Fruit fly (Drosophila melanogaster): ENCODE results near the gene CG32579.

The CG32579 gene

DNA sequence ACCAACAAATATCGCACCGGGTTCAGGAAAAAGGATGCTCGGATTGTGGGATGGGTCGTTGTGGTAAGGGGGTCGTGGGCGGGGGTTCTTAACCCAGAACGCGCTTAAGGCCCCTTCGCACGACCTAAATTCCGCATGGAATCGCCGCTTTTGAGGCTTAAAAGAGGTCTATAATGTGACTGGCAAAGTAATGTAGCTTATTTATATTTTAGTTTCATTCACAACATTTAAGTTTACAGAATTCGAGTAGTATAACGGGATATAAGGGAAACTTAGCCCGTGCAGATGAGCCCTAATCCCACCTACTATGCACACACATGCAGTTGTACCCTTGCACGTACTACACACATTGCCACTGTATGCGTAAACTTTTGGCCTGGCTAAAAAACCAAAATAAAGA lies 44.3 kb upstream of the CG32579 start (continued):
- TF ChIP-seq Abd-B (GFP tag; optimal IDR thresholded peaks at IDR 0.05) (peak; percentile 59), CG18764 (GFP tag; optimal IDR thresholded peaks at IDR 0.05) (peak; percentile 97), ap (GFP tag; IDR thresholded peaks at IDR 0.05) (peak; percentile 73; the same call in 1 of the 2 replicates), CG2116 (GFP tag; optimal IDR thresholded peaks at IDR 0.05) (peak; percentile 11), zfh2 (GFP tag; optimal IDR thresholded peaks at IDR 0.05) (no peak), nerfin-2 (GFP tag; IDR thresholded peaks at IDR 0.05; ENCODE audit: partially characterized antibody) (no peak), CG7987 (GFP tag; optimal IDR thresholded peaks at IDR 0.05) (peak; percentile 51), Nf-YC (tag; optimal IDR thresholded peaks at IDR 0.05) (peak; percentile 82), CG10654 (GFP tag; optimal IDR thresholded peaks at IDR 0.05) (peak; percentile 61), Lpt (GFP tag; optimal IDR thresholded peaks at IDR 0.05) (no peak), lilli (GFP tag; optimal IDR thresholded peaks at IDR 0.05) (peak; percentile 20), pita (GFP tag; optimal IDR thresholded peaks at IDR 0.05) (no peak), Hr39 (optimal IDR thresholded peaks at IDR 0.05) (no peak), CG9215 (GFP tag; IDR thresholded peaks at IDR 0.05) (peak; percentile 51), CG18599 (GFP tag; optimal IDR thresholded peaks at IDR 0.05) (peak; percentile 89), salm (tag; optimal IDR thresholded peaks at IDR 0.05) (peak; percentile 82), CG14441 (GFP tag; IDR thresholded peaks at IDR 0.05) (peak; percentile 81), grau (tag; optimal IDR thresholded peaks at IDR 0.05) (peak; percentile 84), sug (tag; optimal IDR thresholded peaks at IDR 0.05) (peak; percentile 57), gfzf (GFP tag; optimal IDR thresholded peaks at IDR 0.05) (no peak), CG3281 (GFP tag; optimal IDR thresholded peaks at IDR 0.05) (peak; percentile 86), sens (GFP tag) (peak; percentile 87), dan (GFP tag; IDR thresholded peaks at IDR 0.05) (peak; percentile 63; the same call in 1 of the 2 replicates), phol (tag; optimal IDR thresholded peaks at IDR 0.05) (peak; percentile 85), CrebB (tag; optimal IDR thresholded peaks at IDR 0.05) (peak; percentile 78), dm (GFP tag; optimal IDR thresholded peaks at IDR 0.05) (no peak), gsb (GFP tag; IDR thresholded peaks at IDR 0.05) (peak; percentile 70), tna (GFP tag; IDR thresholded peaks at IDR 0.05; ENCODE audit: partially characterized antibody) (no peak), CG9797 (GFP tag; optimal IDR thresholded peaks at IDR 0.05) (no peak), CG1529 (GFP tag; optimal IDR thresholded peaks at IDR 0.05) (peak; percentile 80), MTF-1 (GFP tag; optimal IDR thresholded peaks at IDR 0.05; ENCODE audit: borderline replicate concordance) (peak; percentile 83), CG17829 (tag; optimal IDR thresholded peaks at IDR 0.05) (peak; percentile 92), CG10543 (GFP tag; optimal IDR thresholded peaks at IDR 0.05) (peak; percentile 87), PHDP (tag; optimal IDR thresholded peaks at IDR 0.05) (peak; percentile 87), sens-2 (GFP tag; IDR thresholded peaks at IDR 0.05) (peak; percentile 85), CG17186 (GFP tag; optimal IDR thresholded peaks at IDR 0.05) (peak; percentile 56), CG1647 (GFP tag; optimal IDR thresholded peaks at IDR 0.05) (peak; percentile 51), HHEX (GFP tag; optimal IDR thresholded peaks at IDR 0.05) (peak; percentile 84), CG3407 (GFP tag; optimal IDR thresholded peaks at IDR 0.05) (peak; percentile 75), p53 (GFP tag; optimal IDR thresholded peaks at IDR 0.05) (no peak), CG17802 (tag; optimal IDR thresholded peaks at IDR 0.05) (peak; percentile 54), C15 (GFP tag; IDR thresholded peaks at IDR 0.05) (peak; percentile 56; the same call in 1 of the 3 replicates), CG12071 (GFP tag; optimal IDR thresholded peaks at IDR 0.05) (peak; percentile 85), Max (GFP tag; optimal IDR thresholded peaks at IDR 0.05) (peak; percentile 46), E2f1 (GFP tag; IDR thresholded peaks at IDR 0.05) (peak; percentile 81), D (optimal IDR thresholded peaks at IDR 0.05) (no peak), D (GFP tag; optimal IDR thresholded peaks at IDR 0.05) (peak; percentile 87), CHES-1-like (GFP tag; optimal IDR thresholded peaks at IDR 0.05) (no peak), croc (GFP tag; conservative IDR thresholded peaks at IDR 0.05) (peak; percentile 67), Dfd (GFP tag; optimal IDR thresholded peaks at IDR 0.05) (no peak), vvl (GFP tag; IDR thresholded peaks at IDR 0.05) (peak; percentile 93), sisA (GFP tag; IDR thresholded peaks at IDR 0.05) (peak; percentile 79)
